Fruit fly (Drosophila melanogaster) whole organism, prepupa: ENCODE measurements around the gene Prosalpha2.

Experiments used
- Blimp-1 ChIP-seq: fragments of 200-800 bp; sonication (Bioruptor generic); optimal IDR thresholded peaks from 3 replicates; lab custom pipeline; 2017; ENCODE audit warnings: missing biosample characterization, missing genetic modification characterization, mild to moderate bottlenecking, moderate library complexity, missing genetic modification reagents
- CG10631 ChIP-seq: fragments of 200-800 bp; sonication (Bioruptor generic); optimal IDR thresholded peaks from 2 replicates; lab custom pipeline; 2016; ENCODE audit warnings: missing biosample characterization, missing genetic modification characterization
- CG11294 ChIP-seq: fragments of 200-800 bp; sonication (Bioruptor generic); IDR thresholded peaks from 2 replicates; pipeline ENCODE4 v1.3.6; 2022; ENCODE audit warnings: missing biosample characterization, missing genetic modification characterization
- CG11762 ChIP-seq: fragments of 200-800 bp; sonication (Bioruptor generic); optimal IDR thresholded peaks from 3 replicates; lab custom pipeline; 2016; ENCODE audit warnings: missing biosample characterization, missing genetic modification characterization; ENCODE audit not compliant: insufficient read depth
- CG1621 ChIP-seq: fragments of 200-800 bp; sonication (Bioruptor generic); optimal IDR thresholded peaks from 3 replicates; lab custom pipeline; 2018; ENCODE audit warnings: missing biosample characterization, mild to moderate bottlenecking, missing genetic modification characterization
- CG34406 ChIP-seq: fragments of 200-800 bp; sonication (Bioruptor generic); optimal IDR thresholded peaks from 3 replicates; lab custom pipeline; 2016; ENCODE audit warnings: missing biosample characterization, missing genetic modification characterization
- CG6276 ChIP-seq: fragments of 200-800 bp; sonication (Bioruptor generic); optimal IDR thresholded peaks from 2 replicates; lab custom pipeline; 2017; ENCODE audit warnings: missing biosample characterization, mild to moderate bottlenecking, missing genetic modification characterization
- CG6808 ChIP-seq: fragments of 200-800 bp; sonication (Bioruptor generic); optimal IDR thresholded peaks from 3 replicates; lab custom pipeline; 2017; ENCODE audit warnings: missing biosample characterization, missing genetic modification characterization, mild to moderate bottlenecking, moderate library complexity, missing genetic modification reagents
- CG8319 ChIP-seq: fragments of 200-800 bp; sonication (Bioruptor generic); optimal IDR thresholded peaks from 3 replicates; lab custom pipeline; 2016; ENCODE audit warnings: missing biosample characterization, missing genetic modification characterization
- CG9139 ChIP-seq: fragments of 200-800 bp; sonication (Bioruptor generic); optimal IDR thresholded peaks from 3 replicates; lab custom pipeline; 2017; ENCODE audit warnings: missing biosample characterization, mild to moderate bottlenecking, missing genetic modification characterization
- Eip78C ChIP-seq: fragments of 200-800 bp; sonication (Bioruptor generic); peaks from one replicate; lab custom pipeline; 2016; ENCODE audit warnings: missing biosample characterization, missing genetic modification characterization
- Eip93F ChIP-seq: fragments of 200-800 bp; sonication (Bioruptor generic); optimal IDR thresholded peaks from 2 replicates; lab custom pipeline; 2016; ENCODE audit warnings: missing biosample characterization, mild to moderate bottlenecking, missing genetic modification characterization
- Ets96B ChIP-seq: fragments of 200-800 bp; optimal IDR thresholded peaks from 2 replicates; lab custom pipeline; 2019; ENCODE audit warnings: missing biosample characterization, mild to moderate bottlenecking, missing genetic modification characterization, moderate library complexity
- Gug ChIP-seq: fragments of 200-800 bp; sonication (Bioruptor generic); IDR thresholded peaks from 2 replicates; pipeline ENCODE4 v1.3.6; 2022; ENCODE audit warnings: missing biosample characterization, missing genetic modification characterization
- Hr38 ChIP-seq: sonication (Bioruptor generic); optimal IDR thresholded peaks from 2 replicates; lab custom pipeline; 2016; ENCODE audit warnings: missing biosample characterization, missing genetic modification characterization
- Hr39 ChIP-seq: fragments of 200-800 bp; sonication (Bioruptor generic); optimal IDR thresholded peaks from 2 replicates; lab custom pipeline; 2016; ENCODE audit warnings: missing biosample characterization, missing genetic modification characterization
- Met ChIP-seq: fragments of 200-800 bp; sonication (Bioruptor generic); optimal IDR thresholded peaks from 3 replicates; lab custom pipeline; 2016; ENCODE audit warnings: missing biosample characterization, missing genetic modification characterization
- OdsH ChIP-seq: fragments of 200-800 bp; sonication (Bioruptor generic); optimal IDR thresholded peaks from 3 replicates; lab custom pipeline; 2016; ENCODE audit warnings: missing biosample characterization, missing genetic modification characterization
- Smox ChIP-seq: fragments of 200-800 bp; sonication (Bioruptor generic); optimal IDR thresholded peaks from 3 replicates; lab custom pipeline; 2016; ENCODE audit warnings: missing biosample characterization, missing genetic modification characterization
- Sox102F ChIP-seq: fragments of 200-800 bp; sonication (Bioruptor generic); optimal IDR thresholded peaks from 2 replicates; lab custom pipeline; 2016; ENCODE audit warnings: missing biosample characterization, mild to moderate bottlenecking, missing genetic modification characterization
- Sox14 ChIP-seq: fragments of 200-800 bp; sonication (Bioruptor generic); optimal IDR thresholded peaks from 3 replicates; lab custom pipeline; 2016; ENCODE audit warnings: missing biosample characterization, missing genetic modification characterization
- Sox15 ChIP-seq: fragments of 200-800 bp; sonication (Bioruptor generic); optimal IDR thresholded peaks from 3 replicates; lab custom pipeline; 2016; ENCODE audit warnings: missing biosample characterization, missing genetic modification characterization
- dac ChIP-seq: fragments of 200-800 bp; sonication (Bioruptor generic); optimal IDR thresholded peaks from 2 replicates; lab custom pipeline; 2017; ENCODE audit warnings: missing biosample characterization, mild to moderate bottlenecking, missing genetic modification characterization
- dsx ChIP-seq: fragments of 200-800 bp; optimal IDR thresholded peaks from 3 replicates; lab custom pipeline; 2019; ENCODE audit warnings: missing biosample characterization, mild to moderate bottlenecking, missing genetic modification characterization, moderate library complexity; ENCODE audit not compliant: poor library complexity, severe bottlenecking
- eg ChIP-seq: fragments of 200-800 bp; sonication (Bioruptor generic); IDR thresholded peaks from 3 replicates; pipeline ENCODE4 v1.3.6; 2022; ENCODE audit warnings: missing biosample characterization, missing genetic modification characterization
- esn ChIP-seq: fragments of 200-800 bp; sonication (Bioruptor generic); optimal IDR thresholded peaks from 2 replicates; lab custom pipeline; 2016; ENCODE audit warnings: missing biosample characterization, mild to moderate bottlenecking, missing genetic modification characterization, moderate library complexity
- fd85E ChIP-seq: fragments of 200-800 bp; sonication (Bioruptor generic); optimal IDR thresholded peaks from 3 replicates; lab custom pipeline; 2016; ENCODE audit warnings: missing biosample characterization, missing genetic modification characterization
- net ChIP-seq: fragments of 200-800 bp; sonication (Bioruptor generic); optimal IDR thresholded peaks from 3 replicates; lab custom pipeline; 2016; ENCODE audit warnings: missing biosample characterization, missing genetic modification characterization
- pdm3 ChIP-seq: fragments of 200-800 bp; sonication (Bioruptor generic); optimal IDR thresholded peaks from 3 replicates; lab custom pipeline; 2016; ENCODE audit warnings: missing biosample characterization, missing genetic modification characterization
- salr ChIP-seq, 2 experiments: fragments of 200-800 bp; sonication (Bioruptor generic); optimal IDR thresholded peaks; 3 replicates each; lab custom pipeline; 2016 to 2018; ENCODE audit warnings: missing biosample characterization in 2 of 2, missing genetic modification characterization in 2 of 2, mild to moderate bottlenecking in 1 of 2
- svp ChIP-seq: fragments of 200-800 bp; sonication (Bioruptor generic); peaks from one replicate; lab custom pipeline; 2016; ENCODE audit warnings: missing biosample characterization, missing genetic modification characterization
- vri ChIP-seq: fragments of 200-800 bp; sonication (Bioruptor generic); optimal IDR thresholded peaks from 3 replicates; lab custom pipeline; 2016; ENCODE audit warnings: missing biosample characterization, mild to moderate bottlenecking, missing genetic modification characterization

Prosalpha2 gene

DNA sequence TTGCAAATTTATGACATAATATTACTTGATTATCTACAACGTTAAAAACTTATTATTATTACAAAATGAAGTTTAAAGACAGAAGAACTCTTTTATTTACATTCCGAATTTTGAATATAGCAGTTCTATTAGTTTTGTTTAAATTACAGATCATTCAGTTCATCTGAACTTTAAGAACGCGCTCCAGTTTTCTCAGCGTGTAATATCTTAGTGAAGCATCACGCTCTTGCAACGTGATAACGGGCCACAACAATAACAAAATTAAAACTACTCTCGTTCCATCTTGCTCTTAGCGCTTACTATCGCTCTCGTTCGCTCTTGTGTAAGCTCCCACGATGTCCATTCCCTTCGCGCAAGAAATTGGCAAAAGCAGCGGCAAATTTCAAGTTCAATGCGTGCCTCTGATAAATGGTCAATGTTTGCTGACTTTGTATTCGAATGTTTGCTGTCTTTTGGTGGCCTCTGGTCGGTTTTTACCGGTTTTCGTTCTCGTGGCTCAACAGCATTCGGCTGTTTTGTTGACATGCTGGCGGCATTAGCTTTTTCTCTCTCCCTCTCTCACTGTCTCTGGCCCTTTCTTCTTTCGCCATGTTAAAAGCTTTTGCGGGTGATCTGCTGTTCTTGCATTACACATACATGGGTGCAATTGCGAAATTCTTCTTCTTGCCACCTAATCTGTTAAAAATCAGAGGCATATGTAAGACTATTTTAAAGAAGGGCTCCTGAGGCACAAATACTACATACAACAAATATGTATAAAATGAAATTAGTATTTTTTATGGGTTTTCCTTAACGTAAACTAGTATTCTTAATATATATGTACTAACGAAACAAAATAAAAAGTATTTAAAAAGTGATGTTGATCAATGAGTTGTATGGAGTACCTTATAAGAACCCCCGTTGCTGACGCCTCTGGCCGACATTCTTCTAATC lies 11.7 kb downstream of the Prosalpha2 start (continued):
- peak; percentile 88 for TF ChIP-seq dsx (GFP tag; lab: Kevin White, UChicago)
- peak in 1 of 2 experiments; percentile 57 for TF ChIP-seq salr (GFP tag; optimal IDR thresholded peaks at IDR 0.05; lab: Kevin White, UChicago)
- TF ChIP-seq CG11294 (GFP tag; lab: Robert Waterston, UW), result no peak
- peak; percentile 54 for TF ChIP-seq OdsH (GFP tag; lab: Kevin White, UChicago)
- TF ChIP-seq dac (GFP tag; lab: Kevin White, UChicago), result peak; percentile 12
- no peak for TF ChIP-seq Eip93F (GFP tag; lab: Kevin White, UChicago)
- no peak for TF ChIP-seq CG1621 (tag; lab: Kevin White, UChicago)
- TF ChIP-seq Sox102F (GFP tag; lab: Kevin White, UChicago), result peak; percentile 31
- TF ChIP-seq CG6276 (GFP tag; lab: Kevin White, UChicago), result peak; percentile 65
- peak; percentile 42 for TF ChIP-seq CG34406 (GFP tag; lab: Kevin White, UChicago)

dm6 chr3R:12443769-12444168 lies 12.6 kb downstream of the Prosalpha2 start:
- TF ChIP-seq fd85E (GFP tag; lab: Kevin White, UChicago) (no peak), CG11762 (GFP tag; lab: Kevin White, UChicago) (no peak), Hr38 (GFP tag; lab: Kevin White, UChicago) (no peak), Smox (GFP tag; lab: Kevin White, UChicago) (no peak), Sox14 (GFP tag; lab: Kevin White, UChicago) (no peak), CG8319 (no peak), eg (GFP tag; lab: Robert Waterston, UW) (no peak), Sox15 (GFP tag; lab: Kevin White, UChicago) (no peak), Ets96B (tag; lab: Kevin White, UChicago) (no peak), Met (GFP tag; lab: Kevin White, UChicago) (no peak)

DNA sequence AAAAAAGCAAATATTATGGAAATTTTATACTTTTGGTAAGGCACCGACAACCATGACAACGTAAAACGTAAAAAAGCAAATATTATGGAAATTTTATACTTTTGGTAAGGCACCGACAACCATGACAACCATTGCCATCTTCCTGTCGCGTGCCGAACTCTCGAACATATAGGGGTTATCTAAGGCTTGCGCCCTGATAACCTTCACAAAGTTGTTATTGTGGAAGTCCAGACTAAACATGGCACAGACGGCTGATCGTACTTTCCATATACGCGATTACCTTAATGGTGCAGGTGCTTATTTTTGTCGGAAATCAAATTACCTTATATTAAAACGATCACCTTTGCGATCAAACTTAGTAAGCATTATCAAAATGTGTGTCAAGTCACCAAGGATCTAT lies 14.3 kb downstream of the Prosalpha2 start:
- TF ChIP-seq CG6808 (GFP tag; lab: Kevin White, UChicago) (no peak), svp (GFP tag; lab: Kevin White, UChicago) (peak; percentile 95)
- TF ChIP-seq, all 60 proteins: peak for 1

DNA sequence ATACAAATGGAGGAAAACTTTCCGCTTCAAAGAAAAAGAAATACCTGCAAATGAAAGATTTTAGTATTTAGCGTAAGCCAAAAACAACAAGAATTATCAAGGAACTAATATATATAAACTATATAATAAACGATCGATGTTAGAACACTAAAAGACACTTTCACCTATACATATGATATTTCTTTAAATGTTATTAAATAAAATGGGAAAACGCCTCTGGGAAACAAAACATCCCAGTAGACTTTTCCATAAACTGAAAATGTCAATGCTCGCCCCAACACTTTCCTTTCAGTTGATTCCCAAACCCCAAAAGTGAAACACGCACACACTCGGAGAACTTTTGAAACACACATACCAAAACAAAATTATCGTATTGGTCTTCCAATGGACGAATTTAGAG lies 16.2 kb downstream of the Prosalpha2 start, which contains the start of gene vrs:
Gene vrs, plus strand, starts transcription at position 301 of the 400 bp plus-strand sequence.
- TF ChIP-seq CG8319 (no peak), net (GFP tag; lab: Kevin White, UChicago) (no peak), pdm3 (no peak), Gug (GFP tag; lab: Robert Waterston, UW) (no peak), CG10631 (GFP tag; lab: Kevin White, UChicago) (no peak), Hr39 (GFP tag; lab: Kevin White, UChicago) (no peak), CG11762 (GFP tag; lab: Kevin White, UChicago) (no peak), Blimp-1 (GFP tag; lab: Kevin White, UChicago) (no peak), CG9139 (GFP tag; lab: Kevin White, UChicago) (no peak), esn (GFP tag; lab: Kevin White, UChicago) (no peak), vri (GFP tag; lab: Kevin White, UChicago) (no peak), Eip78C (GFP tag; lab: Kevin White, UChicago) (no peak), svp (GFP tag; lab: Kevin White, UChicago) (no peak), Sox14 (GFP tag; lab: Kevin White, UChicago) (no peak)
